Worm (Caenorhabditis elegans) whole organism, L1 larva: ENCODE data around the gene hrg-2.
"Not testable (repeated sequence)": the region's sequence is repeated elsewhere in the genome, so short reads cannot be mapped to it uniquely, and the experiment has no call there.

Experiments
- ces-1 ChIP-seq: fragments of 150-350 bp; optimal IDR thresholded peaks from 2 replicates; lab custom pipeline; 2014; ENCODE audit warnings: missing biosample characterization, missing genetic modification reagents, missing genetic modification characterization
- efl-1 ChIP-seq, 4 experiments: fragments of 150-350 bp; optimal IDR thresholded peaks in 3 of 4; peaks in 1 of 4; 1 replicate in 1 of 4; 2 replicates in 3 of 4; lab custom pipeline; 2014; ENCODE audit warnings: missing biosample characterization in 2 of 4, missing genetic modification characterization in 2 of 4, missing genetic modification reagents in 2 of 4
- egl-27 ChIP-seq, 2 experiments: fragments of 150-350 bp in 1 of 2; sonication (generic microtip); optimal IDR thresholded peaks; 3 replicates each; lab custom pipeline; 2017 to 2018; ENCODE audit warnings: missing biosample characterization in 2 of 2, missing genetic modification characterization in 2 of 2, missing genetic modification reagents in 2 of 2
- fkh-10 ChIP-seq: sonication (generic microtip); optimal IDR thresholded peaks from 2 replicates; lab custom pipeline; 2017; ENCODE audit warnings: missing biosample characterization, missing genetic modification reagents, missing genetic modification characterization
- fos-1 ChIP-seq: fragments of 150-350 bp; optimal IDR thresholded peaks from 2 replicates; lab custom pipeline; 2014; ENCODE audit warnings: missing biosample characterization, missing genetic modification characterization
- lin-14 ChIP-seq: fragments of 200-800 bp; sonication (Bioruptor generic); optimal IDR thresholded peaks from 2 replicates; lab custom pipeline; 2018; ENCODE audit warnings: mild to moderate bottlenecking, missing genetic modification characterization, moderate library complexity, missing compliant biosample characterization
- lir-3 ChIP-seq: sonication (generic microtip); optimal IDR thresholded peaks from 2 replicates; lab custom pipeline; 2016; ENCODE audit warnings: mild to moderate bottlenecking, missing genetic modification characterization, moderate library complexity, missing compliant biosample characterization; ENCODE audit not compliant: poor library complexity
- nhr-11 ChIP-seq: fragments of 150-350 bp; optimal IDR thresholded peaks from 2 replicates; lab custom pipeline; 2014; ENCODE audit warnings: missing biosample characterization, missing genetic modification characterization
- snpc-4 ChIP-seq: fragments of 150-350 bp; optimal IDR thresholded peaks from 2 replicates; lab custom pipeline; 2014; ENCODE audit warnings: missing biosample characterization, missing genetic modification characterization
- tbx-2 ChIP-seq: sonication (generic microtip); optimal IDR thresholded peaks from 2 replicates; lab custom pipeline; 2016; ENCODE audit warnings: missing genetic modification characterization, missing compliant biosample characterization
- zag-1 ChIP-seq: fragments of 150-350 bp; optimal IDR thresholded peaks from 2 replicates; lab custom pipeline; 2014; ENCODE audit warnings: missing biosample characterization, missing genetic modification characterization
- ztf-4 ChIP-seq: fragments of 150-350 bp; optimal IDR thresholded peaks from 2 replicates; lab custom pipeline; 2014; ENCODE audit warnings: missing biosample characterization, missing genetic modification characterization

- TF ChIP-seq efl-1 (optimal IDR thresholded peaks at IDR 0.05; lab: Kevin White, UChicago); efl-1 (GFP tag; optimal IDR thresholded peaks at IDR 0.05 in 1 of 2; lab: Kevin White, UChicago); fos-1 (tag; lab: Kevin White, UChicago); ces-1 (GFP tag; lab: Kevin White, UChicago); fkh-10; lin-14 (GFP tag; lab: Kevin White, UChicago); zag-1; egl-27 (tag; optimal IDR thresholded peaks at IDR 0.05; lab: Kevin White, UChicago); lir-3 (tag; lab: Kevin White, UChicago); nhr-11 (tag; lab: Kevin White, UChicago); ztf-4 (tag; lab: Kevin White, UChicago); tbx-2 (tag; lab: Kevin White, UChicago); snpc-4 (tag; lab: Kevin White, UChicago): not testable (repeated sequence)
Observed at ce11 chrV:12374252-12374651, 36.1 kb downstream of the hrg-2 start, which contains the start of gene F23H12.10.
